Worm (Caenorhabditis elegans): ENCODE data around the gene ZC504.1.

The ZC504.1 gene

DNA sequence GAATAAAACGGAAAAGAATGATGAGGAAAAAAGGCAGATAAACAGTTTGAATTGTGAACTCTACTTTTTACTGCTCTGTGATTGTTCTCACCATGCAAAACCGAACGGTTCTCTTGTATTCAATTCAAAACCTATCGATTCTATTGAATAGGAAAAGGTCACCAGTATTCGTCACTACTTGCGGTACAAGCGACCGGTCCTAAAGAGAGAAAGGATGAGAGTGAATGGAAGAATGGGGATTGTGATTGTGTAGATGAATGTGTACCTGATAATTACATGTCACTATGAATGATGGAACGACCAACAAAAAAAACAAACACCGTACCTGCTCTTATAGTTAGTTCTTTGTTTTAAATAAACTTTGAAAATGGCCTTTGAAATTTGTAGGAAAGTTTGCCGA is 25.8 kb downstream of the ZC504.1 start:
- peak; percentile 8 for TF ChIP-seq mes-2 (tag; optimal IDR thresholded peaks at IDR 0.05; ENCODE audit: poor library complexity, severe bottlenecking)
- TF ChIP-seq D1046.2 (GFP tag; IDR thresholded peaks at IDR 0.05): no peak
- TF ChIP-seq ztf-7 (tag; optimal IDR thresholded peaks at IDR 0.05): no peak
- no peak for TF ChIP-seq unc-62 (GFP tag; optimal IDR thresholded peaks at IDR 0.05 in 1 of 2)
- TF ChIP-seq unc-62 (tag; optimal IDR thresholded peaks at IDR 0.05): no peak

ce11 chrX:10433863-10434262 is 26.9 kb downstream of the ZC504.1 start:
- TF ChIP-seq gei-8 (GFP tag; optimal IDR thresholded peaks at IDR 0.05) (no peak), lin-1 (GFP tag; IDR thresholded peaks at IDR 0.05) (no peak), mxl-3 (GFP tag; optimal IDR thresholded peaks at IDR 0.05) (no peak), zip-11 (GFP tag; IDR thresholded peaks at IDR 0.05) (no peak), nhr-41 (GFP tag; IDR thresholded peaks at IDR 0.05) (no peak), vab-7 (GFP tag; IDR thresholded peaks at IDR 0.05) (no peak)

ce11 chrX:10435492-10435939 is 28.6 kb downstream of the ZC504.1 start:
- TF ChIP-seq aha-1 (tag) (peak; percentile 44), spr-3 (GFP tag; optimal IDR thresholded peaks at IDR 0.05) (no peak), hlh-30 (tag; optimal IDR thresholded peaks at IDR 0.05; ENCODE audit: insufficient read depth) (peak; percentile 56), nhr-28 (tag; optimal IDR thresholded peaks at IDR 0.05) (peak; percentile 61), gei-8 (GFP tag; optimal IDR thresholded peaks at IDR 0.05) (no peak), zfp-2 (tag; optimal IDR thresholded peaks at IDR 0.05) (peak; percentile 5), mdl-1 (tag; optimal IDR thresholded peaks at IDR 0.05) (peak in 1 of 2 experiments; percentile 66), mes-2 (tag; optimal IDR thresholded peaks at IDR 0.05; ENCODE audit: poor library complexity, severe bottlenecking) (peak; percentile 61), mxl-3 (GFP tag; optimal IDR thresholded peaks at IDR 0.05) (peak; percentile 71), daf-16 (GFP tag; optimal IDR thresholded peaks at IDR 0.05) (peak in 1 of 2 experiments; percentile 19), daf-16 (tag; optimal IDR thresholded peaks at IDR 0.05) (no peak), zip-11 (GFP tag; IDR thresholded peaks at IDR 0.05) (no peak), dve-1 (tag; optimal IDR thresholded peaks at IDR 0.05; ENCODE audit: insufficient read depth) (peak; percentile 26), egl-43 (GFP tag; IDR thresholded peaks at IDR 0.05) (peak; percentile 84), ceh-28 (tag; optimal IDR thresholded peaks at IDR 0.05) (peak; percentile 41), lin-1 (GFP tag; IDR thresholded peaks at IDR 0.05) (no peak), mxl-2 (GFP tag; conservative IDR thresholded peaks at IDR 0.05) (no peak), sdz-12 (GFP tag; optimal IDR thresholded peaks at IDR 0.05) (no peak), ceh-20 (GFP tag; IDR thresholded peaks at IDR 0.05) (peak; percentile 76), dmd-6 (GFP tag; IDR thresholded peaks at IDR 0.05) (peak; percentile 24; the same call in 1 of the 2 replicates), tra-1 (GFP tag; IDR thresholded peaks at IDR 0.05) (0 out of 2 replicates have a peak, but pooled peaks have one; percentile 21), set-16 (GFP tag; IDR thresholded peaks at IDR 0.05) (peak; percentile 94), unc-62 (GFP tag; optimal IDR thresholded peaks at IDR 0.05 in 1 of 2) (peak in 1 of 2 experiments; percentile 87), unc-62 (tag; optimal IDR thresholded peaks at IDR 0.05) (no peak), nhr-11 (tag; optimal IDR thresholded peaks at IDR 0.05) (peak; percentile 89), mep-1 (tag; optimal IDR thresholded peaks at IDR 0.05) (peak; percentile 84), unc-130 (GFP tag; optimal IDR thresholded peaks at IDR 0.05) (no peak), F37D6.2 (tag; optimal IDR thresholded peaks at IDR 0.05) (peak; percentile 80), zag-1 (tag; optimal IDR thresholded peaks at IDR 0.05) (peak; percentile 29), hmg-1.1 (GFP tag; IDR thresholded peaks at IDR 0.05) (peak; percentile 82), nhr-25 (tag; optimal IDR thresholded peaks at IDR 0.05; ENCODE audit: borderline replicate concordance, insufficient read depth) (peak; percentile 3), ztf-7 (tag; optimal IDR thresholded peaks at IDR 0.05) (no peak), saeg-2 (GFP tag; IDR thresholded peaks at IDR 0.05) (no peak), nhr-48 (tag; optimal IDR thresholded peaks at IDR 0.05) (peak; percentile 26), nhr-77 (tag; optimal IDR thresholded peaks at IDR 0.05) (peak; percentile 7), hlh-11 (tag; optimal IDR thresholded peaks at IDR 0.05) (peak; percentile 74), ctbp-1 (GFP tag; IDR thresholded peaks at IDR 0.05) (peak; percentile 97), fos-1 (tag; optimal IDR thresholded peaks at IDR 0.05) (no peak), fkh-10 (GFP tag; optimal IDR thresholded peaks at IDR 0.05) (peak; percentile 98), lir-3 (tag; optimal IDR thresholded peaks at IDR 0.05) (peak; percentile 70), lsy-2 (tag; optimal IDR thresholded peaks at IDR 0.05) (peak; percentile 52 to 59), lin-29 (GFP tag; IDR thresholded peaks at IDR 0.05) (no peak), hif-1 (tag; optimal IDR thresholded peaks at IDR 0.05) (peak in 1 of 2 experiments; percentile 62)
